Worm (Caenorhabditis elegans): Measurements from ENCODE around the gene nhr-30.

The nhr-30 gene

ce11 chrV:9065915-9066314 lies 20.9 kb downstream of the nhr-30 start:
- no peak for TF ChIP-seq ceh-13 (GFP tag; optimal IDR thresholded peaks at IDR 0.05)
- TF ChIP-seq pes-1 (GFP tag; IDR thresholded peaks at IDR 0.05), result no peak
- TF ChIP-seq scrt-1 (GFP tag; IDR thresholded peaks at IDR 0.05), result no peak
- no peak for TF ChIP-seq ets-7 (tag; optimal IDR thresholded peaks at IDR 0.05)
- TF ChIP-seq hmbx-1 (tag; optimal IDR thresholded peaks at IDR 0.05), result no peak
- no peak for TF ChIP-seq ama-1 (optimal IDR thresholded peaks at IDR 0.05)
- TF ChIP-seq tbx-37 (GFP tag; conservative IDR thresholded peaks at IDR 0.05), result no peak
- TF ChIP-seq ceh-36 (tag; optimal IDR thresholded peaks at IDR 0.05), result no peak
- no peak for TF ChIP-seq F13C5.2 (tag; optimal IDR thresholded peaks at IDR 0.05)
- TF ChIP-seq B0310.2 (tag; optimal IDR thresholded peaks at IDR 0.05), result no peak
- TF ChIP-seq hmg-4 (GFP tag; optimal IDR thresholded peaks at IDR 0.05), result no peak
- TF ChIP-seq flt-1 (GFP tag; IDR thresholded peaks at IDR 0.05), result no peak
- TF ChIP-seq sea-1 (GFP tag; conservative IDR thresholded peaks at IDR 0.05), result no peak
- TF ChIP-seq aly-1 (tag; optimal IDR thresholded peaks at IDR 0.05), result no peak

- TF ChIP-seq B0310.2 (tag; optimal IDR thresholded peaks at IDR 0.05) (no peak), aly-1 (tag; optimal IDR thresholded peaks at IDR 0.05) (no peak), hmg-4 (GFP tag; optimal IDR thresholded peaks at IDR 0.05) (no peak), F13C5.2 (tag; optimal IDR thresholded peaks at IDR 0.05) (no peak), pes-1 (GFP tag; IDR thresholded peaks at IDR 0.05) (no peak), tbx-37 (GFP tag; conservative IDR thresholded peaks at IDR 0.05) (no peak), tbx-11 (GFP tag; IDR thresholded peaks at IDR 0.05) (no peak), ama-1 (optimal IDR thresholded peaks at IDR 0.05) (no peak), ceh-13 (GFP tag; optimal IDR thresholded peaks at IDR 0.05) (no peak), scrt-1 (GFP tag; IDR thresholded peaks at IDR 0.05) (no peak)
These were observed 22.7 kb downstream of the nhr-30 start, which contains the start of gene fip-2 for ce11 chrV:9067678-9068077. Gene fip-2 (plus strand): TSS chrV:9067978.

DNA sequence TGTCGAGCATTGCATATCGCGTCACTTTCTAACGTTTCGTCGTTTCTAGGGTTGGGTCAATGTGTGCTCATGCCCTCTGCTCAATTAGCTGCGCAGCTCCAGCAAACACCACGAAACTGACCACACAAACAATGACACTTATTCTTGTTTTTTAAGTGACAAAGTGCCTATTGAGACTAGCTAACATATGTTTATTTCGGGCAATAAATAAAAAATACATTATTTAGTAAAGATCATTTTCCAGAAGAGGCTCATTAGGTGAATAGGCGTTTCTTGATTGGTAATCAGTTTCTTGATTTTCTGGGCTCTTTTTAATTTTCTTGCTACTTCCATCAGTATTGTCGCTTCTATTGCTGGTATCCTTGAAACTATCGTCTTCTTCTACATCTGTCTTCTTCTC lies 24.7 kb downstream of the nhr-30 start, which contains the start of gene T27E4.5:
Gene T27E4.5, minus strand, starts transcription at position 101 of the 400 bp plus-strand sequence.
- no peak for TF ChIP-seq scrt-1 (GFP tag; IDR thresholded peaks at IDR 0.05)
- TF ChIP-seq ceh-13 (GFP tag; optimal IDR thresholded peaks at IDR 0.05), result no peak
- TF ChIP-seq hmg-4 (GFP tag; optimal IDR thresholded peaks at IDR 0.05), result no peak
- no peak for TF ChIP-seq hnd-1 (tag; optimal IDR thresholded peaks at IDR 0.05)
- TF ChIP-seq tra-4 (tag; optimal IDR thresholded peaks at IDR 0.05), result no peak
- no peak for TF ChIP-seq B0310.2 (tag; optimal IDR thresholded peaks at IDR 0.05)
- no peak for TF ChIP-seq sea-1 (GFP tag; conservative IDR thresholded peaks at IDR 0.05)

DNA sequence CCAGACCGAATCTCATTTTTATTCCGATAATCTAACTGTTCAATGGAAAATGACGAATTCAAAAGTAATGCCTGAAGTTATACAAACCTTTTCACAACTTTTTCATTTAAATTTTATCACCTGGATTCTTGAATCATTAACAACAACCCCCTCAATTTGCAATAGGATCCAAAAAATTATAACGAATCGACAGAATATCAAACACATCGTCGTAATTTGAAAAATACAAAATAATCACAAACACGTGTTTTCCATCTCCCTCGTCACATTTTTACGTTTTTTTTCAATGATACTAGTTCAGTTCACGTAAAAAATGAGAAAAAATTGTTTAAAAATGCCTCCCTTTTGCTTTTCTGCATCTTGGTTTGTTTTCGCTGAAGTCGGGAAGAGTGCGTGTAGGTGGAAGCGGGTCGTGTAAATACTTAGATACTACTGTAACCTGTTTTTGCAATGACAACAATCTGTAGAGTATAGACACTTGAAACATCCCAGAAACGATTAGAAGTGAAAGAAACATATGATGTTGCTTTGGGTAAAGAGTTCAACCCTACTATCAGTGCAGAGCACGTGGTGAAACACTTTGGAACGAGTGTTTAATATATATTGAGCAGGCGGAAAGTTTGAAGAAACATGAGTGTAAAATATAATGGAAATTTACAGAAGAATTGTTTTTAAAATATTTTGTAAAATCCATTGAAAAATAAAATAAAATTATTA lies 28.5 kb downstream of the nhr-30 start, which contains the start of gene oac-50:
Gene oac-50, minus strand, starts transcription at position 219 of the 717 bp plus-strand sequence.
- no peak for TF ChIP-seq ceh-13 (GFP tag; optimal IDR thresholded peaks at IDR 0.05)
- TF ChIP-seq hmg-4 (GFP tag; optimal IDR thresholded peaks at IDR 0.05), result no peak
- no peak for TF ChIP-seq sea-1 (GFP tag; conservative IDR thresholded peaks at IDR 0.05)
- no peak for TF ChIP-seq tbx-11 (GFP tag; IDR thresholded peaks at IDR 0.05)
- TF ChIP-seq ama-1 (optimal IDR thresholded peaks at IDR 0.05), result no peak
- TF ChIP-seq flt-1 (GFP tag; IDR thresholded peaks at IDR 0.05), result no peak
- no peak for TF ChIP-seq F13C5.2 (tag; optimal IDR thresholded peaks at IDR 0.05)
- TF ChIP-seq pes-1 (GFP tag; IDR thresholded peaks at IDR 0.05), result no peak
- no peak for TF ChIP-seq scrt-1 (GFP tag; IDR thresholded peaks at IDR 0.05)
- TF ChIP-seq aly-1 (tag; optimal IDR thresholded peaks at IDR 0.05), result no peak
- no peak for TF ChIP-seq tra-4 (tag; optimal IDR thresholded peaks at IDR 0.05)
- TF ChIP-seq hnd-1 (tag; optimal IDR thresholded peaks at IDR 0.05), result no peak

DNA sequence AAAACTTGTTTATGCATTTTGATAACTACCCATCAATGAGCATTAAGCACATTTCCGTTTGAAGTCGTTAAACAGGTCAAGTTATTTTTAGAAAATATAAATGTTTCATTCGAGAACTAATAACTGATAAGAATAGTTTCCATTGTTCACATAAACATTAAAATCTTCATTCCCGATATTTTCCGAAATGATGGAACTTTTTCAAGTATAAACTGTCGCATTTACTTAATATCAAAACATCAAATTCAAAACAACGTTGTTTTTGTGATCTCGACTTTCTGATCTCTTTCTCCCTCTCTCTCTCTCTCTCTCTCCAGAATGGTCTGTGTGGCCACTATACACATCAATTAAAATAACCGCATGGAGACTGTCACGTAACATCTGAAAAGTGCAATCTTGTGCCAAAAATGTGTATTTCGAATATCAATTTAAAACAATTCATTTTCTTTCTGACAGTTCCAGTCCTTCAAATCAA lies 29.4 kb downstream of the nhr-30 start:
- TF ChIP-seq hmg-4 (GFP tag; optimal IDR thresholded peaks at IDR 0.05) (no peak), tbx-11 (GFP tag; IDR thresholded peaks at IDR 0.05) (no peak), ceh-13 (GFP tag; optimal IDR thresholded peaks at IDR 0.05) (no peak), sea-1 (GFP tag; conservative IDR thresholded peaks at IDR 0.05) (no peak), F13C5.2 (tag; optimal IDR thresholded peaks at IDR 0.05) (no peak), hmbx-1 (tag; optimal IDR thresholded peaks at IDR 0.05) (no peak), tra-4 (tag; optimal IDR thresholded peaks at IDR 0.05) (no peak), aly-1 (tag; optimal IDR thresholded peaks at IDR 0.05) (no peak), ama-1 (optimal IDR thresholded peaks at IDR 0.05) (no peak), pes-1 (GFP tag; IDR thresholded peaks at IDR 0.05) (no peak), flt-1 (GFP tag; IDR thresholded peaks at IDR 0.05) (no peak), B0310.2 (tag; optimal IDR thresholded peaks at IDR 0.05) (no peak), ceh-36 (tag; optimal IDR thresholded peaks at IDR 0.05) (no peak)

DNA sequence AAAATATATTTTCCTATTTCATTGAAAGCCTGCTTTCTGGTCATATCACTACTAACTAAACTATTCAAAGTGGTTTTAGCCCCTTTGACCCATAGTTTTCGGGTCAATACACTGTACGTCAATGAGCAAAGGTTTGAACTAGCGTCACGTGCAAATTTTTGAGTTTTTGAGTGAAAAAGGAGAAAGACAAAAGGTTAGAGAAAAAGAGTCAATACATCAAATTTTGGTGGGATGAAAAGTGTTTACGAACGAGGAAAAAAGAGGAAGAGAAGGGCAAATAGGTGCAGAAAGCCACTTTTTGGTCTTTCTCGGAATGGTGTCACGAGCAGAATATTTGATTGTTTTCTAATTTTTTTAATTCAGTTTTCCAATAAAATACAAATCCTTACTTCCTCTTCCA lies 30.9 kb downstream of the nhr-30 start:
- TF ChIP-seq B0310.2 (tag; optimal IDR thresholded peaks at IDR 0.05), result no peak
- TF ChIP-seq tbx-11 (GFP tag; IDR thresholded peaks at IDR 0.05), result no peak
- no peak for TF ChIP-seq scrt-1 (GFP tag; IDR thresholded peaks at IDR 0.05)
- TF ChIP-seq hnd-1 (tag; optimal IDR thresholded peaks at IDR 0.05), result no peak
- TF ChIP-seq hmg-4 (GFP tag; optimal IDR thresholded peaks at IDR 0.05), result no peak
- TF ChIP-seq sea-1 (GFP tag; conservative IDR thresholded peaks at IDR 0.05), result no peak
- TF ChIP-seq tbx-37 (GFP tag; conservative IDR thresholded peaks at IDR 0.05), result no peak
- no peak for TF ChIP-seq ama-1 (optimal IDR thresholded peaks at IDR 0.05)
- TF ChIP-seq ceh-36 (tag; optimal IDR thresholded peaks at IDR 0.05), result no peak
- TF ChIP-seq tra-4 (tag; optimal IDR thresholded peaks at IDR 0.05), result no peak
- TF ChIP-seq hmbx-1 (tag; optimal IDR thresholded peaks at IDR 0.05), result no peak
- TF ChIP-seq ets-7 (tag; optimal IDR thresholded peaks at IDR 0.05), result no peak
- no peak for TF ChIP-seq F13C5.2 (tag; optimal IDR thresholded peaks at IDR 0.05)
- TF ChIP-seq pes-1 (GFP tag; IDR thresholded peaks at IDR 0.05), result no peak
- TF ChIP-seq ceh-13 (GFP tag; optimal IDR thresholded peaks at IDR 0.05), result no peak
- TF ChIP-seq flt-1 (GFP tag; IDR thresholded peaks at IDR 0.05), result no peak
- TF ChIP-seq aly-1 (tag; optimal IDR thresholded peaks at IDR 0.05), result no peak

ce11 chrV:9076273-9076672 lies 31.3 kb downstream of the nhr-30 start, which contains the start of gene T27E4.7:
Gene T27E4.7 (minus strand): TSS chrV:9076322.
- no peak for TF ChIP-seq ceh-13 (GFP tag; optimal IDR thresholded peaks at IDR 0.05)
- no peak for TF ChIP-seq tbx-37 (GFP tag; conservative IDR thresholded peaks at IDR 0.05)
- no peak for TF ChIP-seq hmbx-1 (tag; optimal IDR thresholded peaks at IDR 0.05)
- TF ChIP-seq sea-1 (GFP tag; conservative IDR thresholded peaks at IDR 0.05), result no peak

All from whole organism, early embryonic.